Worm (Caenorhabditis elegans): ENCODE data around the gene C33D3.5.

DNA sequence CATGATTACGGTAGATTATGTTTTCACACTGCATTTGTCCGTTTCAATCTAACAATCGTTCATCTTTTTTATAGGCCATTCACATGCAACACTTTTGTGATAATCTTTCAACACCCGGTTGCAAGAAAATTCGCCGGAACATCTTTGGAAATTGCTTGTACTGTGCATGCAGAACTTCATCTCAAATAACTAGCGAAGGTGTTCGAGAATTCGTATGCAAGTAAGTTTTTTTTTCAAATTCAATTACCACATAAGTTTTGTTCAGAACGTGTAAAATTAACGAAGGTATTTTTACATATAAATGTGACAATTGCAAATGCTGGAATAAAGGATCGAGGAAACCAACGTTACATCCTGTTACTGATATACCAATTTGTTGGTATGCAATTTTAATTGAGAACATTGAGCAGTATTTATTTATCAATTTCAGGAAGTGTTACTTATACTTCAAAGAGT, 5.8 kb upstream of the C33D3.5 start, which contains the start of gene C33D3.3:
- TF ChIP-seq him-1 (tag; optimal IDR thresholded peaks at IDR 0.05): no peak
- TF ChIP-seq dao-5 (tag; optimal IDR thresholded peaks at IDR 0.05): no peak

All from whole organism, L4/young adult.